Worm (Caenorhabditis elegans) whole organism, L4 larva: Measurements from ENCODE around the gene lect-2.

Experiments
- D1046.2 ChIP-seq: fragments of 200-800 bp; sonication (Bioruptor generic); IDR thresholded peaks from 2 replicates; pipeline ENCODE4 v1.3.6; 2022; ENCODE audit warnings: missing genetic modification characterization, missing compliant biosample characterization
- ZK546.5 ChIP-seq, 2 experiments: sonication (generic microtip); optimal IDR thresholded peaks; 2 replicates each; lab custom pipeline; 2017; ENCODE audit warnings: missing biosample characterization in 2 of 2, missing genetic modification characterization in 2 of 2
- aly-2 ChIP-seq: sonication (generic microtip); optimal IDR thresholded peaks from 2 replicates; lab custom pipeline; 2018; ENCODE audit warnings: missing biosample characterization, missing genetic modification characterization
- ama-1 ChIP-seq: fragments of 150-350 bp; optimal IDR thresholded peaks from 2 replicates; lab custom pipeline; 2014; ENCODE audit warnings: inconsistent platforms, mixed read lengths
- fos-1 ChIP-seq: fragments of 150-350 bp; optimal IDR thresholded peaks from 2 replicates; lab custom pipeline; 2014; ENCODE audit warnings: missing biosample characterization, missing genetic modification characterization
- gei-8 ChIP-seq: fragments of 200-800 bp; sonication (Bioruptor generic); optimal IDR thresholded peaks from 2 replicates; lab custom pipeline; 2018; ENCODE audit warnings: mild to moderate bottlenecking, missing genetic modification characterization, missing compliant biosample characterization
- hlh-30 ChIP-seq: sonication (generic microtip); optimal IDR thresholded peaks from 2 replicates; lab custom pipeline; 2017; ENCODE audit warnings: antibody characterized with exemption, mild to moderate bottlenecking, missing genetic modification characterization, missing compliant biosample characterization; ENCODE audit not compliant: insufficient read depth
- lin-13 ChIP-seq: fragments of 150-350 bp; optimal IDR thresholded peaks from 2 replicates; lab custom pipeline; 2014; ENCODE audit warnings: missing biosample characterization, missing genetic modification reagents, missing genetic modification characterization
- nhr-28 ChIP-seq: fragments of 150-350 bp; optimal IDR thresholded peaks from 2 replicates; lab custom pipeline; 2014; ENCODE audit warnings: missing biosample characterization, missing genetic modification characterization
- nhr-76 ChIP-seq: fragments of 150-350 bp; optimal IDR thresholded peaks from 2 replicates; lab custom pipeline; 2014; ENCODE audit warnings: missing biosample characterization, missing genetic modification characterization
- zag-1 ChIP-seq: fragments of 150-350 bp; optimal IDR thresholded peaks from 2 replicates; lab custom pipeline; 2014; ENCODE audit warnings: missing biosample characterization, missing genetic modification characterization

DNA sequence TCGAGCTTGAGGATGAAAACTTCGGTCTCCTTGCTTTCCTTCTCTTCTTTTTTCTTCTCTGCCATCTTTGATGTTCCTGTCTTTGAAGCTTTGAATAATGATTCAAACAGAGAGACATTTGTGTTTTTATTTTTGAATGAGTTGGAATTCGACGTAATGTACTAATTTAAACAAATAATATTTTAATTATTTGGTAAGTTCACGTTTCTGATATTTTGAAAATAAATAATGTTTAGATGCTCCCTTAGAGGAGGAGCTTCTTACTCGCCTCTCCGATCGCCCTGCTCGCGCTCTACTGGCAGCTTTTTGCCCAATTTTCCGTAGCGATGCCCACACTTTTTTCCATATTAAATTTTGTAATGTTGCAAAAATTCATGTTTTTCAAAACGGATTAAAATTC is 10.6 kb downstream of the lect-2 start, which contains the start of the genes K05F1.9 and K05F1.1:
- TF ChIP-seq ZK546.5 (tag; optimal IDR thresholded peaks at IDR 0.05; lab: Kevin White, UChicago) (no peak), fos-1 (tag; lab: Kevin White, UChicago) (no peak), lin-13 (GFP tag; lab: Kevin White, UChicago) (no peak), hlh-30 (no peak), ama-1 (no peak), D1046.2 (GFP tag; lab: Robert Waterston, UW) (no peak), nhr-76 (no peak), zag-1 (tag; lab: Kevin White, UChicago) (no peak), aly-2 (tag; lab: Kevin White, UChicago) (no peak), nhr-28 (tag; lab: Kevin White, UChicago) (no peak), gei-8 (GFP tag; lab: Kevin White, UChicago) (no peak)
